Worm (Caenorhabditis elegans): ENCODE data around the gene C04G6.6.

C04G6.6 gene

DNA sequence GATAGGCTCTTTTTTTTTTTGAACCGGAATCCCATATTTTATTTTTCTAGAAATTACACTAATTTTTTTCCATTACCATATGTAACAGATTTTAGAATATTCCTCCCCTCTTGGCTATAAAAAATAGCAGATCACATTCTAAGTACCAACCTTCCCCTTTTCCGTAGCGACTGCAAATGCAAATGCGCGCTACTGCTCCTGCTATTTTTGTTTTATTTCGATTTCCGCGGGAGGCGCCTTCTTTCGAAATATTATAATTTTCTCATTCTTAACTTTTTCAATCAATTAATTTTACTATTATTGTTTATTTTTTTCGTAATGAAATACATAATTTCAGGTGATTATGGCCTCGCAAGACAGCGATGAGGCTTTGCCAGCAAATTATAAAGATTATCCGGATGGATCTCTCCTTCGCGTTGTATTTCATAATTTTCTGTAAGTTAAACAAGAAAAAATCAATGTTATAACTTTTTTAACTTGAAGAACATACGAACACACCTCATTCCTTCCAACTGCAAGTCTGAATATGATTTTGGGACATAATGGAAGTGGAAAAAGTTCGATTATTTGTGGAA, 37.7 kb downstream of the C04G6.6 start, which contains the start of gene smc-5 (continued):
- peak in 2 of 3 experiments; percentile 24 to 66 for TF ChIP-seq lin-35 (GFP tag; optimal IDR thresholded peaks at IDR 0.05)
- TF ChIP-seq nfya-2 (GFP tag; IDR thresholded peaks at IDR 0.05), result no peak
- no peak for TF ChIP-seq mxl-1 (tag; optimal IDR thresholded peaks at IDR 0.05)
- TF ChIP-seq lin-54 (GFP tag; optimal IDR thresholded peaks at IDR 0.05), result peak; percentile 71
- no peak for TF ChIP-seq madf-3 (GFP tag; IDR thresholded peaks at IDR 0.05)
- TF ChIP-seq ekl-4 (GFP tag; IDR thresholded peaks at IDR 0.05), result 0 out of 2 replicates have a peak, but pooled peaks have one; percentile 25
- TF ChIP-seq ets-4 (GFP tag; optimal IDR thresholded peaks at IDR 0.05), result no peak
- TF ChIP-seq attf-3 (GFP tag; conservative IDR thresholded peaks at IDR 0.05), result 0 out of 2 replicates have a peak, but pooled peaks have one; percentile 31
- TF ChIP-seq F33H1.4 (GFP tag; IDR thresholded peaks at IDR 0.05), result peak; percentile 68
- no peak for TF ChIP-seq sdz-38 (tag; optimal IDR thresholded peaks at IDR 0.05)
- TF ChIP-seq efl-1 (GFP tag; optimal IDR thresholded peaks at IDR 0.05), result peak; percentile 94
- peak; percentile 63; the same call in 1 of the 2 replicates for TF ChIP-seq cebp-1 (GFP tag; IDR thresholded peaks at IDR 0.05)
- no peak for TF ChIP-seq cebp-1 (tag; optimal IDR thresholded peaks at IDR 0.05)
- TF ChIP-seq mcd-1 (GFP tag; IDR thresholded peaks at IDR 0.05), result peak; percentile 91
- TF ChIP-seq athp-1 (tag; optimal IDR thresholded peaks at IDR 0.05), result no peak
- TF ChIP-seq madf-8 (GFP tag; conservative IDR thresholded peaks at IDR 0.05), result peak; percentile 80
- TF ChIP-seq zim-3 (tag; optimal IDR thresholded peaks at IDR 0.05), result no peak
- no peak; the same call in 1 of the 2 replicates for TF ChIP-seq egrh-3 (GFP tag; IDR thresholded peaks at IDR 0.05)
- TF ChIP-seq rec-8 (tag; optimal IDR thresholded peaks at IDR 0.05), result no peak
- no peak for TF ChIP-seq bed-2 (GFP tag; IDR thresholded peaks at IDR 0.05)
- peak; percentile 96 for TF ChIP-seq ceh-100 (GFP tag; IDR thresholded peaks at IDR 0.05)
- no peak for TF ChIP-seq somi-1 (GFP tag; optimal IDR thresholded peaks at IDR 0.05)
- no peak for TF ChIP-seq nhr-120 (GFP tag; IDR thresholded peaks at IDR 0.05)
- no peak for TF ChIP-seq hlh-26 (GFP tag; conservative IDR thresholded peaks at IDR 0.05)
- no peak for TF ChIP-seq F57C9.4 (tag; optimal IDR thresholded peaks at IDR 0.05)
- TF ChIP-seq ccch-3 (GFP tag; optimal IDR thresholded peaks at IDR 0.05), result no peak
- TF ChIP-seq ceh-27 (GFP tag; optimal IDR thresholded peaks at IDR 0.05), result peak; percentile 54
- no peak for TF ChIP-seq tbx-9 (tag; optimal IDR thresholded peaks at IDR 0.05; ENCODE audit: borderline replicate concordance)
- TF ChIP-seq ceh-79 (tag; optimal IDR thresholded peaks at IDR 0.05), result no peak
- TF ChIP-seq nhr-27 (tag; optimal IDR thresholded peaks at IDR 0.05), result no peak
- no peak for TF ChIP-seq F10E7.11 (tag; optimal IDR thresholded peaks at IDR 0.05)
- no peak for TF ChIP-seq nfyb-1 (GFP tag; IDR thresholded peaks at IDR 0.05)
- TF ChIP-seq nhr-90 (tag; optimal IDR thresholded peaks at IDR 0.05), result no peak
- no peak for TF ChIP-seq ceh-40 (GFP tag; IDR thresholded peaks at IDR 0.05)
- no peak for TF ChIP-seq pha-4 (tag; optimal IDR thresholded peaks at IDR 0.05)
- peak; percentile 88 for TF ChIP-seq F23B12.7 (tag; optimal IDR thresholded peaks at IDR 0.05; ENCODE audit: insufficient read depth)
- TF ChIP-seq ztf-28 (GFP tag; IDR thresholded peaks at IDR 0.05), result no peak
- no peak for TF ChIP-seq sea-2 (GFP tag; IDR thresholded peaks at IDR 0.05)
- no peak for TF ChIP-seq lsy-27 (tag; optimal IDR thresholded peaks at IDR 0.05; ENCODE audit: borderline replicate concordance, insufficient read depth)
- TF ChIP-seq F57A8.1 (GFP tag; optimal IDR thresholded peaks at IDR 0.05), result no peak
- TF ChIP-seq ztf-6 (GFP tag; IDR thresholded peaks at IDR 0.05), result no peak
- TF ChIP-seq mes-4 (tag; optimal IDR thresholded peaks at IDR 0.05), result no peak
- no peak for TF ChIP-seq lin-40 (tag; optimal IDR thresholded peaks at IDR 0.05)
- TF ChIP-seq mel-28 (tag; optimal IDR thresholded peaks at IDR 0.05; ENCODE audit: borderline replicate concordance), result no peak
- no peak for TF ChIP-seq B0035.1 (tag; optimal IDR thresholded peaks at IDR 0.05)
- no peak for TF ChIP-seq ztf-3 (GFP tag; optimal IDR thresholded peaks at IDR 0.05)
- TF ChIP-seq hmg-20 (GFP tag; IDR thresholded peaks at IDR 0.05), result no peak
- TF ChIP-seq attf-5 (GFP tag; optimal IDR thresholded peaks at IDR 0.05), result peak; percentile 79

Data from whole organism, young adult.